Fruit fly (Drosophila melanogaster) whole organism, pupa: ENCODE data around the gene CG10587.

ENCODE experiments used
- CG10348 ChIP-seq: fragments of 200-800 bp; sonication (Bioruptor generic); IDR thresholded peaks from 2 replicates; pipeline ENCODE4 v1.3.6; 2022; ENCODE audit warnings: missing biosample characterization, missing genetic modification characterization
- CG12605 ChIP-seq: fragments of 200-800 bp; sonication (Bioruptor generic); IDR thresholded peaks from 2 replicates; pipeline ENCODE4 v1.3.6; 2022; ENCODE audit warnings: missing biosample characterization, missing genetic modification characterization
- CG13204 ChIP-seq: fragments of 200-800 bp; sonication (Bioruptor generic); optimal IDR thresholded peaks from 2 replicates; lab custom pipeline; 2018; ENCODE audit warnings: missing biosample characterization, mild to moderate bottlenecking, missing genetic modification characterization, moderate library complexity
- CG14655 ChIP-seq: fragments of 200-800 bp; sonication (Bioruptor generic); optimal IDR thresholded peaks from 3 replicates; lab custom pipeline; 2017; ENCODE audit warnings: mild to moderate bottlenecking, missing biosample characterization, missing genetic modification reagents, missing genetic modification characterization
- CG15710 ChIP-seq: fragments of 200-800 bp; sonication (Bioruptor generic); optimal IDR thresholded peaks from 2 replicates; lab custom pipeline; 2018; ENCODE audit warnings: missing biosample characterization, mild to moderate bottlenecking, missing genetic modification characterization, moderate library complexity
- CG17806 ChIP-seq: fragments of 200-800 bp; sonication (Bioruptor generic); optimal IDR thresholded peaks from 2 replicates; lab custom pipeline; 2018; ENCODE audit warnings: missing biosample characterization, mild to moderate bottlenecking, missing genetic modification characterization, moderate library complexity
- CG32121 ChIP-seq: fragments of 200-800 bp; sonication (Bioruptor generic); IDR thresholded peaks from 2 replicates; pipeline ENCODE4 v1.3.6; 2022; ENCODE audit warnings: missing biosample characterization, missing genetic modification characterization
- CG34367 ChIP-seq: fragments of 200-800 bp; sonication (Bioruptor generic); optimal IDR thresholded peaks from 2 replicates; lab custom pipeline; 2018; ENCODE audit warnings: missing biosample characterization, mild to moderate bottlenecking, missing genetic modification characterization
- CG4496 ChIP-seq: fragments of 200-800 bp; sonication (Bioruptor generic); IDR thresholded peaks from 3 replicates; pipeline ENCODE4 v1.3.6; 2022; ENCODE audit warnings: missing biosample characterization, missing genetic modification characterization
- CG8159 ChIP-seq: fragments of 200-800 bp; sonication (Bioruptor generic); optimal IDR thresholded peaks from 3 replicates; lab custom pipeline; 2018; ENCODE audit warnings: missing biosample characterization, mild to moderate bottlenecking, missing genetic modification characterization, moderate library complexity
- CG8301 ChIP-seq: fragments of 200-800 bp; sonication (Bioruptor generic); optimal IDR thresholded peaks from 2 replicates; lab custom pipeline; 2018; ENCODE audit warnings: missing biosample characterization, mild to moderate bottlenecking, missing genetic modification characterization
- CG9948 ChIP-seq: fragments of 200-800 bp; sonication (Bioruptor generic); optimal IDR thresholded peaks from 2 replicates; lab custom pipeline; 2018; ENCODE audit warnings: missing biosample characterization, mild to moderate bottlenecking, missing genetic modification characterization, moderate library complexity
- D1 ChIP-seq: fragments of 200-800 bp; sonication (Bioruptor generic); optimal IDR thresholded peaks from 2 replicates; lab custom pipeline; 2018; ENCODE audit warnings: missing biosample characterization, mild to moderate bottlenecking, missing genetic modification characterization, moderate library complexity
- EcR ChIP-seq: fragments of 200-800 bp; sonication (Bioruptor generic); optimal IDR thresholded peaks from 3 replicates; lab custom pipeline; 2019; ENCODE audit warnings: missing biosample characterization, missing genetic modification characterization, mild to moderate bottlenecking, moderate library complexity, missing genetic modification reagents
- Ets98B ChIP-seq: fragments of 200-800 bp; sonication (Bioruptor generic); IDR thresholded peaks from 2 replicates; pipeline ENCODE4 v1.3.6; 2022; ENCODE audit warnings: missing biosample characterization, missing genetic modification characterization
- Pif1A ChIP-seq: fragments of 200-800 bp; sonication (Bioruptor generic); optimal IDR thresholded peaks from 3 replicates; lab custom pipeline; 2016; ENCODE audit warnings: missing biosample characterization, missing genetic modification characterization
- Pif1B ChIP-seq: fragments of 200-800 bp; sonication (Bioruptor generic); optimal IDR thresholded peaks from 3 replicates; lab custom pipeline; 2016; ENCODE audit warnings: missing biosample characterization, missing genetic modification characterization
- Snoo ChIP-seq: fragments of 200-800 bp; sonication (Bioruptor generic); optimal IDR thresholded peaks from 3 replicates; lab custom pipeline; 2017; ENCODE audit warnings: missing biosample characterization, mild to moderate bottlenecking, missing genetic modification characterization, inconsistent platforms
- fd96Ca ChIP-seq: fragments of 200-800 bp; sonication (Bioruptor generic); IDR thresholded peaks from 3 replicates; pipeline ENCODE4 v1.3.6; 2022; ENCODE audit warnings: missing biosample characterization, missing genetic modification characterization
- gl ChIP-seq: fragments of 200-800 bp; sonication (Bioruptor generic); optimal IDR thresholded peaks from 2 replicates; lab custom pipeline; 2018; ENCODE audit warnings: missing biosample characterization, mild to moderate bottlenecking, missing genetic modification characterization
- rn ChIP-seq: fragments of 200-800 bp; sonication (Bioruptor generic); IDR thresholded peaks from 2 replicates; pipeline ENCODE4 v1.3.6; 2022; ENCODE audit warnings: missing biosample characterization, missing genetic modification characterization

Gene CG10587

DNA sequence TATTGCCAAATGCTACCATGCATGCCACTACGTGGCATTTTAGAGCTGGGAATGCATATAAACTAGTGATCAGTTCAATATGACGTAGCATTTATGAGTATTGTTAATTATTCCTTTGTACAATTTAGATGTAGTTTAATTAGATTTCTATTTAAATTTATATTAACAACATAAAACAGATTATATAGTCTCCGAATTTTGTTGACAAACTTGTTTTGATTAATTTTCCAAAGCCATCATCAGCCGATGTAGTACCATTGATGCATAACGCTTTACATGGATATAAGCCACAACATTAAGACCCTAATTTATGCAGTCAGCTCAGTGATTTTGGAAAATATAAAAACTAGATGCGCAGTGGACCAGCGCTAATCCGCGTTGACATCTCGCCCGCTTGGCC lies 20.2 kb upstream of the CG10587 start:
- TF ChIP-seq Snoo (tag; lab: Kevin White, UChicago) (no peak), CG14655 (peak; percentile 55), CG32121 (GFP tag; lab: Robert Waterston, UW) (no peak), CG8301 (tag; lab: Kevin White, UChicago) (peak; percentile 24)

- TF ChIP-seq CG12605 (GFP tag; lab: Robert Waterston, UW) = no peak
- TF ChIP-seq CG17806 (tag; lab: Kevin White, UChicago) = peak; percentile 26
- TF ChIP-seq CG8159 (tag; lab: Kevin White, UChicago) = peak; percentile 26
- TF ChIP-seq CG14655 = peak; percentile 55
- peak; percentile 30 for TF ChIP-seq CG9948 (tag; lab: Kevin White, UChicago)
- TF ChIP-seq CG8301 (tag; lab: Kevin White, UChicago) = peak; percentile 42
- TF ChIP-seq CG32121 (GFP tag; lab: Robert Waterston, UW) = no peak
- 0 out of 2 replicates have a peak, but pooled peaks have one; percentile 17 for TF ChIP-seq rn
- peak; percentile 8 for TF ChIP-seq CG15710 (tag; lab: Kevin White, UChicago)
- peak; percentile 2 for TF ChIP-seq Pif1A (GFP tag; lab: Kevin White, UChicago)
- TF ChIP-seq Pif1B (GFP tag; lab: Kevin White, UChicago) = peak; percentile 18
Measured at dm6 chr3L:20981724-20982123, 19.4 kb upstream of the CG10587 start.

- TF ChIP-seq CG8301 (tag; lab: Kevin White, UChicago) = peak; percentile 11
- peak; percentile 17 for TF ChIP-seq CG14655
- TF ChIP-seq CG17806 (tag; lab: Kevin White, UChicago) = no peak
Measured at dm6 chr3L:20980499-20980898, 18.1 kb upstream of the CG10587 start.

dm6 chr3L:20976967-20977720 lies 14.8 kb upstream of the CG10587 start:
- no peak for TF ChIP-seq Pif1A (GFP tag; lab: Kevin White, UChicago)
- no peak for TF ChIP-seq gl (tag; lab: Kevin White, UChicago)
- no peak for TF ChIP-seq CG8301 (tag; lab: Kevin White, UChicago)
- TF ChIP-seq CG13204 = no peak
- TF ChIP-seq fd96Ca (GFP tag; lab: Robert Waterston, UW) = no peak
- no peak for TF ChIP-seq Snoo (tag; lab: Kevin White, UChicago)
- TF ChIP-seq Ets98B (GFP tag; lab: Robert Waterston, UW) = no peak
- no peak for TF ChIP-seq D1 (tag; lab: Kevin White, UChicago)
- TF ChIP-seq CG4496 = no peak
- TF ChIP-seq CG34367 (tag; lab: Kevin White, UChicago) = no peak
- TF ChIP-seq, all 21 proteins: peak for 0

DNA sequence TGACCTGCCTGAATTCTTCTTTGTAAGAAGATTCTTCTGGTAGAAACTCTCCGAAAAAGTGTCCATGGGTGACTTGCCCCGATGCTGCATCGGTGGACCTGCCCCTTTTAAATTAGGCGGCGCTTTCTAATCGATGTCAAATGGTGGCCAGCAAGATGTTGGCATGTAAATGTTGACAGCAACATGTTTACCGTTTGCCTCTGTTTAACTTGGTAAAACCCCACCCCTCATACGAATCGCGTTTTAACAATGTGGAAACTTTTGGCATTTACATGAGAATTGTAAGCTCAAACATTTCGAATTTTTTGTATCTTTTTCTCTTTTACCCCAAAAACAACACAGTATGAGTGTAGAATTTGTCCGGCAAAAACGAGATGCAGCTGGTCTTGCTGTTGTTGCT lies 14.0 kb upstream of the CG10587 start:
- TF ChIP-seq rn (no peak), CG14655 (no peak), fd96Ca (GFP tag; lab: Robert Waterston, UW) (no peak), CG32121 (GFP tag; lab: Robert Waterston, UW) (no peak), gl (tag; lab: Kevin White, UChicago) (no peak), CG10348 (GFP tag; lab: Robert Waterston, UW) (no peak), CG15710 (tag; lab: Kevin White, UChicago) (no peak), D1 (tag; lab: Kevin White, UChicago) (no peak), CG9948 (tag; lab: Kevin White, UChicago) (no peak), CG4496 (no peak), CG13204 (no peak)

dm6 chr3L:20974600-20974999 lies 12.2 kb upstream of the CG10587 start, which contains the start of gene CG33286:
Gene CG33286, minus strand, starts transcription at chr3L:20974700.
- TF ChIP-seq Pif1B (GFP tag; lab: Kevin White, UChicago) = no peak

dm6 chr3L:20970563-20970962 lies 8.2 kb upstream of the CG10587 start, which contains the start of gene CG33287:
Gene CG33287, minus strand, starts transcription at chr3L:20970663.
- TF ChIP-seq rn (no peak), Ets98B (GFP tag; lab: Robert Waterston, UW) (no peak), CG15710 (tag; lab: Kevin White, UChicago) (no peak), CG8159 (tag; lab: Kevin White, UChicago) (no peak), CG10348 (GFP tag; lab: Robert Waterston, UW) (no peak), CG17806 (tag; lab: Kevin White, UChicago) (no peak), CG32121 (GFP tag; lab: Robert Waterston, UW) (no peak), CG4496 (no peak), CG8301 (tag; lab: Kevin White, UChicago) (no peak)
- TF ChIP-seq, all 21 proteins: peak for 0

DNA sequence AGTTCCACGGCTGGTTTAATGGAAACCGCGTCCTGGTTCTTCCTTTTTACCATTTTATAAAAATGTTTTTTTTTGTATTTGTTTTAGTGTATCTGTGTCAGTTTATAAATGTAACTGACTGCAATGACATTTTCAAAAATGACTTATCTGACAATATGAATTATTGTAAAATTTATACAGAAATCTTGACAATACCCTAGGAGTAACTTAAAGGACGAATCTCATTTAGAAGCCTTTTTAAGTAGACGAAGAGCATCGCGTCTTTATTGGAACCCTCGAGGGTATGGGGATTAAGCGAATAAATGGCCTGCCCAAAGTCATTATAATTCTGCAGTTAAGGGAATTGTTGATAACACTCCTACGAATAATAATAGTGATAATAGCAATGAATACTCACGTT lies 4.3 kb upstream of the CG10587 start, which contains the start of gene CG12983:
Gene CG12983 (minus strand): TSS at position 101 of the 400 bp plus-strand sequence.
- TF ChIP-seq D1 (tag; lab: Kevin White, UChicago) (no peak), CG15710 (tag; lab: Kevin White, UChicago) (no peak), CG8159 (tag; lab: Kevin White, UChicago) (no peak), Snoo (tag; lab: Kevin White, UChicago) (no peak), fd96Ca (GFP tag; lab: Robert Waterston, UW) (no peak), CG8301 (tag; lab: Kevin White, UChicago) (no peak), Ets98B (GFP tag; lab: Robert Waterston, UW) (no peak), CG34367 (tag; lab: Kevin White, UChicago) (no peak), CG32121 (GFP tag; lab: Robert Waterston, UW) (no peak), CG12605 (GFP tag; lab: Robert Waterston, UW) (no peak), CG10348 (GFP tag; lab: Robert Waterston, UW) (no peak), gl (tag; lab: Kevin White, UChicago) (no peak), CG17806 (tag; lab: Kevin White, UChicago) (no peak), CG4496 (no peak), EcR (GFP tag; lab: Kevin White, UChicago) (no peak), rn (no peak), CG9948 (tag; lab: Kevin White, UChicago) (no peak), Pif1B (GFP tag; lab: Kevin White, UChicago) (no peak), CG13204 (no peak)
